Worm (Caenorhabditis elegans) whole organism, L3 larva: ENCODE measurements around the gene cki-2.

Experiments used
- ceh-82 ChIP-seq: fragments of 150-350 bp; optimal IDR thresholded peaks from 2 replicates; lab custom pipeline; 2014; ENCODE audit warnings: missing biosample characterization, missing genetic modification characterization
- ceh-9 ChIP-seq: sonication (generic microtip); optimal IDR thresholded peaks from 2 replicates; lab custom pipeline; 2018; ENCODE audit warnings: missing biosample characterization, missing genetic modification characterization
- elt-1 ChIP-seq: fragments of 150-350 bp; optimal IDR thresholded peaks from 2 replicates; lab custom pipeline; 2014; ENCODE audit warnings: missing biosample characterization, missing genetic modification characterization
- jun-1 ChIP-seq: fragments of 150-350 bp; optimal IDR thresholded peaks from 2 replicates; lab custom pipeline; 2014; ENCODE audit warnings: missing biosample characterization, missing genetic modification reagents, missing genetic modification characterization
- mdl-1 ChIP-seq: fragments of 150-350 bp; optimal IDR thresholded peaks from 2 replicates; lab custom pipeline; 2014; ENCODE audit warnings: missing biosample characterization, missing genetic modification characterization
- mml-1 ChIP-seq: fragments of 150-350 bp; sonication (generic microtip); optimal IDR thresholded peaks from 3 replicates; lab custom pipeline; 2014; ENCODE audit warnings: missing biosample characterization, missing genetic modification characterization
- nhr-25 ChIP-seq: sonication (generic microtip); optimal IDR thresholded peaks from 2 replicates; lab custom pipeline; 2017; ENCODE audit warnings: missing biosample characterization, missing genetic modification characterization
- pha-4 ChIP-seq: fragments of 150-350 bp; optimal IDR thresholded peaks from 2 replicates; lab custom pipeline; 2014; ENCODE audit warnings: missing biosample characterization, missing genetic modification reagents, missing genetic modification characterization
- skn-1 ChIP-seq: fragments of 150-350 bp; optimal IDR thresholded peaks from 2 replicates; lab custom pipeline; 2014; ENCODE audit warnings: missing biosample characterization, missing genetic modification characterization
- zag-1 ChIP-seq: fragments of 150-350 bp; optimal IDR thresholded peaks from 2 replicates; lab custom pipeline; 2014; ENCODE audit warnings: missing biosample characterization, missing genetic modification characterization
- ztf-11 ChIP-seq: fragments of 150-350 bp; optimal IDR thresholded peaks from 2 replicates; lab custom pipeline; 2014; ENCODE audit warnings: missing biosample characterization, missing genetic modification characterization

ce11 chrII:7813237-7813636, 3.1 kb upstream of the cki-2 start:
- no peak for TF ChIP-seq ztf-11 (tag; lab: Kevin White, UChicago)
- no peak for TF ChIP-seq ceh-82 (tag; lab: Kevin White, UChicago)
- TF ChIP-seq jun-1 (tag; lab: Kevin White, UChicago): no peak
- no peak for TF ChIP-seq skn-1 (tag; lab: Kevin White, UChicago)
- TF ChIP-seq mml-1: no peak
- TF ChIP-seq nhr-25 (tag; lab: Kevin White, UChicago): no peak
- no peak for TF ChIP-seq ceh-9
- no peak for TF ChIP-seq zag-1 (tag; lab: Kevin White, UChicago)
- no peak for TF ChIP-seq mdl-1 (tag; lab: Kevin White, UChicago)
- no peak for TF ChIP-seq elt-1 (tag; lab: Kevin White, UChicago)
- no peak for TF ChIP-seq pha-4 (tag; lab: Kevin White, UChicago)
